Comparison of ENCODE assay signal across 4 worm cellular contexts in the genomic region with DNA sequence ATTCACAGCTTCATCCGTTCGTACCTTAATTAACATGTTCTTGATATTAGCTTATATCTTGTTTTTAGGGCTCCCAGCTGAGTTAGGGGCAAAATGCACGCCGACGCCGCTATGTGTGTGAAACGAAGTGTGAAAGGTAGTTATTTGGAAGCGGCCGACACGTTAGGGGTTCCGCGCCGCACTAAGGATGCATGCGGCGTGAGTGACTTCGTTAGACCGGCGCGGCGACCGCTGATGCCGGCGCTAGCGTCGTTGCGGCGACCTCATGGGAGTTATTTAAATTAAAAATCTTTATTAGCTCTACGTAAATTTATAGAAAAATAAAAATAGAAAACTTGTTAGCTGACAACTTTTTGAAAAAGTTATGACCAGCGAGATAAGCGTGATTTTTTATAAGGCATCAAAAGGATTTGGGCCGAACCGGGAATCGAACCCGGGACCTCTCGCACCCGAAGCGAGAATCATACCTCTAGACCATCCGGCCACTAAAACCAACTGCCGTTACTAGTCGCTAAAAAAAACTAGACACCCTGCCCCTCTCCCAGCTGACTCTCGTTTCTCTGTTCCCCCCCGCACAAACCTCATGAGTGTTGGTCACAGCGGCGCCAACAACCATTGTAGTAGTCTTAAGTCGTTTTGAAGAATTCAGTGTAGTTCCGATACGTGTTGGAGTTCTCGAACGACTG.
TF ChIP-seq lines count a peak whose summit lies in the region.

No protein-coding gene starts in this region.

TF ChIP-seq in whole organism, L2 larva, 48 proteins besides CTCF, POLR2A, EP300 and RAD21 (continues in another document):
- TF ChIP-seq alr-1 (tag; optimal IDR thresholded peaks at IDR 0.05; lab: Kevin White, UChicago) = no peak
- peak; percentile 32 for TF ChIP-seq fos-1 (tag; optimal IDR thresholded peaks at IDR 0.05; lab: Kevin White, UChicago)
- TF ChIP-seq elt-1 (tag; optimal IDR thresholded peaks at IDR 0.05; lab: Kevin White, UChicago) = no peak
- TF ChIP-seq unc-55 (GFP tag; optimal IDR thresholded peaks at IDR 0.05; lab: Kevin White, UChicago) = peak; percentile 59
- TF ChIP-seq nhr-129 (tag; optimal IDR thresholded peaks at IDR 0.05; lab: Kevin White, UChicago) = peak; percentile 56
- TF ChIP-seq ztf-11 (tag; optimal IDR thresholded peaks at IDR 0.05; lab: Kevin White, UChicago) = no peak
- no peak for TF ChIP-seq nhr-12 (tag; optimal IDR thresholded peaks at IDR 0.05; lab: Kevin White, UChicago)
- TF ChIP-seq sma-3 (GFP tag; optimal IDR thresholded peaks at IDR 0.05; lab: Kevin White, UChicago) = peak; percentile 64
- TF ChIP-seq nhr-77 (tag; optimal IDR thresholded peaks at IDR 0.05; lab: Kevin White, UChicago) = no peak
- no peak for TF ChIP-seq nhr-23 (tag; optimal IDR thresholded peaks at IDR 0.05; lab: Kevin White, UChicago)
- TF ChIP-seq sem-4 (tag; optimal IDR thresholded peaks at IDR 0.05; lab: Kevin White, UChicago) = no peak
- peak; percentile 15 to 46 for TF ChIP-seq lsy-2 (tag; optimal IDR thresholded peaks at IDR 0.05; lab: Kevin White, UChicago)
- no peak for TF ChIP-seq nhr-237 (tag; optimal IDR thresholded peaks at IDR 0.05; lab: Kevin White, UChicago)
- TF ChIP-seq dmd-4 (tag; optimal IDR thresholded peaks at IDR 0.05; lab: Kevin White, UChicago) = no peak
- no peak for TF ChIP-seq nhr-25 (tag; optimal IDR thresholded peaks at IDR 0.05; lab: Kevin White, UChicago)
- peak; percentile 65 for TF ChIP-seq lin-11 (tag; optimal IDR thresholded peaks at IDR 0.05; lab: Kevin White, UChicago)
- no peak for TF ChIP-seq mbf-1 (tag; optimal IDR thresholded peaks at IDR 0.05; lab: Kevin White, UChicago)
- peak; percentile 67 for TF ChIP-seq sma-9 (GFP tag; optimal IDR thresholded peaks at IDR 0.05; lab: Kevin White, UChicago)
- TF ChIP-seq sma-9 (tag; optimal IDR thresholded peaks at IDR 0.05; lab: Kevin White, UChicago) = no peak
- no peak for TF ChIP-seq ztf-1 (GFP tag; conservative IDR thresholded peaks at IDR 0.05; lab: Robert Waterston, UW)
- no peak for TF ChIP-seq R02D3.7 (tag; optimal IDR thresholded peaks at IDR 0.05; lab: Kevin White, UChicago)
- TF ChIP-seq F13H6.1 (tag; optimal IDR thresholded peaks at IDR 0.05; lab: Kevin White, UChicago) = peak; percentile 61

TF ChIP-seq in whole organism, L4 larva, 104 proteins besides CTCF, POLR2A, EP300 and RAD21 (continues in another document):
- TF ChIP-seq dmd-9 (GFP tag; IDR thresholded peaks at IDR 0.05; lab: Robert Waterston, UW) (no peak), R02D3.7 (tag; optimal IDR thresholded peaks at IDR 0.05; lab: Kevin White, UChicago) (no peak), attf-4 (tag; optimal IDR thresholded peaks at IDR 0.05; lab: Kevin White, UChicago) (no peak), mes-2 (tag; optimal IDR thresholded peaks at IDR 0.05; lab: Kevin White, UChicago; ENCODE audit: poor library complexity, severe bottlenecking) (peak; percentile 83), ceh-32 (tag; optimal IDR thresholded peaks at IDR 0.05; lab: Kevin White, UChicago; ENCODE audit: poor library complexity) (no peak), pqm-1 (tag; optimal IDR thresholded peaks at IDR 0.05; lab: Kevin White, UChicago) (no peak), Y105C5A.15 (GFP tag; IDR thresholded peaks at IDR 0.05; lab: Robert Waterston, UW) (peak; percentile 59; the same call in 1 of the 2 replicates), T26A8.4 (GFP tag; IDR thresholded peaks at IDR 0.05; lab: Robert Waterston, UW) (peak; percentile 78), F26F4.8 (GFP tag; conservative IDR thresholded peaks at IDR 0.05; lab: Robert Waterston, UW) (peak; percentile 88), mdl-1 (tag; optimal IDR thresholded peaks at IDR 0.05; lab: Kevin White, UChicago) (peak in 1 of 2 experiments; percentile 11), unc-130 (GFP tag; optimal IDR thresholded peaks at IDR 0.05; lab: Kevin White, UChicago) (peak; percentile 26), aha-1 (tag; lab: Kevin White, UChicago) (peak; percentile 70), fos-1 (tag; optimal IDR thresholded peaks at IDR 0.05; lab: Kevin White, UChicago) (no peak), lin-29 (GFP tag; IDR thresholded peaks at IDR 0.05; lab: Robert Waterston, UW) (no peak), ZK337.2 (GFP tag; IDR thresholded peaks at IDR 0.05; lab: Robert Waterston, UW) (no peak), F49E8.2 (tag; optimal IDR thresholded peaks at IDR 0.05; lab: Kevin White, UChicago; ENCODE audit: borderline replicate concordance) (peak; percentile 17), unc-62 (GFP tag; optimal IDR thresholded peaks at IDR 0.05 in 1 of 2; lab: Kevin White, UChicago) (peak in 1 of 2 experiments; percentile 87), unc-62 (tag; optimal IDR thresholded peaks at IDR 0.05; lab: Kevin White, UChicago) (no peak), nhr-28 (tag; optimal IDR thresholded peaks at IDR 0.05; lab: Kevin White, UChicago) (peak; percentile 19), lir-3 (tag; optimal IDR thresholded peaks at IDR 0.05; lab: Kevin White, UChicago) (peak; percentile 22), spr-1 (tag; optimal IDR thresholded peaks at IDR 0.05; lab: Kevin White, UChicago) (peak; percentile 63)

TF ChIP-seq in whole organism, late embryonic, 69 proteins besides CTCF, POLR2A, EP300 and RAD21 (continues in another document):
- TF ChIP-seq pag-3 (tag; optimal IDR thresholded peaks at IDR 0.05; lab: Kevin White, UChicago; ENCODE audit: borderline replicate concordance) = no peak
- TF ChIP-seq ceh-14 (tag; optimal IDR thresholded peaks at IDR 0.05; lab: Kevin White, UChicago) = peak; percentile 22
- TF ChIP-seq gmeb-2 (tag; optimal IDR thresholded peaks at IDR 0.05; lab: Kevin White, UChicago) = peak; percentile 37
- TF ChIP-seq fkh-10 (GFP tag; optimal IDR thresholded peaks at IDR 0.05; lab: Kevin White, UChicago) = no peak
- TF ChIP-seq K02D7.2 (tag; optimal IDR thresholded peaks at IDR 0.05; lab: Kevin White, UChicago) = peak; percentile 20
- TF ChIP-seq sox-4 (tag; optimal IDR thresholded peaks at IDR 0.05; lab: Kevin White, UChicago) = peak; percentile 56
- peak; percentile 63 for TF ChIP-seq nhr-232 (tag; optimal IDR thresholded peaks at IDR 0.05; lab: Kevin White, UChicago)
- no peak for TF ChIP-seq pha-4 (tag; optimal IDR thresholded peaks at IDR 0.05; lab: Kevin White, UChicago)
- TF ChIP-seq pha-2 (tag; optimal IDR thresholded peaks at IDR 0.05; lab: Kevin White, UChicago) = peak; percentile 2
- TF ChIP-seq ceh-48 (tag; optimal IDR thresholded peaks at IDR 0.05; lab: Kevin White, UChicago) = peak; percentile 40
- peak; percentile 49 for TF ChIP-seq pat-9 (tag; optimal IDR thresholded peaks at IDR 0.05; lab: Kevin White, UChicago)
- TF ChIP-seq nfya-1 (tag; optimal IDR thresholded peaks at IDR 0.05; lab: Kevin White, UChicago) = no peak
- TF ChIP-seq npax-4 (tag; optimal IDR thresholded peaks at IDR 0.05; lab: Kevin White, UChicago) = peak; percentile 33
- TF ChIP-seq pax-1 (tag; optimal IDR thresholded peaks at IDR 0.05; lab: Kevin White, UChicago) = no peak
- peak; percentile 23 for TF ChIP-seq madf-2 (tag; optimal IDR thresholded peaks at IDR 0.05; lab: Kevin White, UChicago)
- peak; percentile 28 for TF ChIP-seq C08G9.2 (tag; optimal IDR thresholded peaks at IDR 0.05; lab: Kevin White, UChicago)
- TF ChIP-seq ref-2 (tag; optimal IDR thresholded peaks at IDR 0.05; lab: Kevin White, UChicago) = no peak
- TF ChIP-seq K09A11.1 (tag; optimal IDR thresholded peaks at IDR 0.05; lab: Kevin White, UChicago; ENCODE audit: insufficient read depth) = peak; percentile 39
- peak; percentile 58; the same call in 1 of the 2 replicates for TF ChIP-seq unc-3 (GFP tag; conservative IDR thresholded peaks at IDR 0.05; lab: Robert Waterston, UW)
- TF ChIP-seq unc-3 (tag; optimal IDR thresholded peaks at IDR 0.05; lab: Kevin White, UChicago) = peak; percentile 37
- TF ChIP-seq pqm-1 (tag; optimal IDR thresholded peaks at IDR 0.05; lab: Kevin White, UChicago) = peak; percentile 26
- peak; percentile 47 for TF ChIP-seq tbx-2 (tag; optimal IDR thresholded peaks at IDR 0.05; lab: Kevin White, UChicago)
- no peak for TF ChIP-seq ceh-24 (tag; optimal IDR thresholded peaks at IDR 0.05; lab: Kevin White, UChicago)

TF ChIP-seq in whole organism, mixed stage, embryonic, 35 proteins besides CTCF, POLR2A, EP300 and RAD21:
- no peak for TF ChIP-seq nhr-28 (tag; optimal IDR thresholded peaks at IDR 0.05; lab: Kevin White, UChicago)
- TF ChIP-seq ceh-43 (GFP tag; optimal IDR thresholded peaks at IDR 0.05; lab: Kevin White, UChicago) = peak; percentile 16
- peak; percentile 60 for TF ChIP-seq sem-2 (GFP tag; optimal IDR thresholded peaks at IDR 0.05; lab: Kevin White, UChicago)
- TF ChIP-seq unc-120 (tag; optimal IDR thresholded peaks at IDR 0.05; lab: Kevin White, UChicago; ENCODE audit: poor library complexity, severe bottlenecking) = peak; percentile 44
- TF ChIP-seq lin-13 (tag; optimal IDR thresholded peaks at IDR 0.05; lab: Kevin White, UChicago) = no peak
- peak; percentile 72 for TF ChIP-seq ceh-83 (GFP tag; optimal IDR thresholded peaks at IDR 0.05; lab: Kevin White, UChicago)
- peak; percentile 8 for TF ChIP-seq lin-32 (GFP tag; optimal IDR thresholded peaks at IDR 0.05; lab: Kevin White, UChicago)
- TF ChIP-seq sptf-1 (tag; optimal IDR thresholded peaks at IDR 0.05; lab: Kevin White, UChicago) = peak; percentile 72
- TF ChIP-seq M03D4.4 (tag; optimal IDR thresholded peaks at IDR 0.05; lab: Kevin White, UChicago) = peak; percentile 83
- TF ChIP-seq drap-1 (GFP tag; optimal IDR thresholded peaks at IDR 0.05; lab: Kevin White, UChicago) = peak; percentile 58
- peak; percentile 25 for TF ChIP-seq bed-3 (GFP tag; optimal IDR thresholded peaks at IDR 0.05; lab: Kevin White, UChicago)
- no peak for TF ChIP-seq mab-5 (tag; optimal IDR thresholded peaks at IDR 0.05; lab: Kevin White, UChicago)
- TF ChIP-seq tbx-8 (GFP tag; optimal IDR thresholded peaks at IDR 0.05; lab: Kevin White, UChicago) = peak; percentile 40
- peak; percentile 67 for TF ChIP-seq cnd-1 (tag; optimal IDR thresholded peaks at IDR 0.05; lab: Kevin White, UChicago)
- peak; percentile 73 for TF ChIP-seq mls-2 (tag; optimal IDR thresholded peaks at IDR 0.05; lab: Kevin White, UChicago)
- TF ChIP-seq snpc-4 (tag; optimal IDR thresholded peaks at IDR 0.05; lab: Kevin White, UChicago) = no peak
- peak; percentile 59 for TF ChIP-seq flh-1 (GFP tag; optimal IDR thresholded peaks at IDR 0.05; lab: Kevin White, UChicago)
- no peak for TF ChIP-seq zip-8 (tag; optimal IDR thresholded peaks at IDR 0.05; lab: Kevin White, UChicago)
